Fruit fly (Drosophila melanogaster) whole organism, embryonic: ENCODE data around the gene CG32642.

Source experiments
- Asciz ChIP-seq: fragments of 200-800 bp; sonication (Bioruptor generic); optimal IDR thresholded peaks from 2 replicates; lab custom pipeline; 2017; ENCODE audit warnings: missing biosample characterization, mild to moderate bottlenecking, missing genetic modification characterization, missing genetic modification reagents
- Atf-2 ChIP-seq: fragments of 200-800 bp; sonication (Bioruptor generic); optimal IDR thresholded peaks from 2 replicates; lab custom pipeline; 2016; ENCODE audit warnings: missing biosample characterization, missing genetic modification characterization
- CG10462 ChIP-seq: fragments of 200-800 bp; sonication (Bioruptor generic); optimal IDR thresholded peaks from 2 replicates; lab custom pipeline; 2016; ENCODE audit warnings: missing biosample characterization, missing genetic modification characterization
- CG10543 ChIP-seq: fragments of 200-800 bp; sonication (Bioruptor generic); optimal IDR thresholded peaks from 3 replicates; lab custom pipeline; 2017; ENCODE audit warnings: missing biosample characterization, mild to moderate bottlenecking, missing genetic modification characterization, moderate library complexity
- CG10565 ChIP-seq: fragments of 200-800 bp; sonication (Bioruptor generic); optimal IDR thresholded peaks from 3 replicates; lab custom pipeline; 2016; ENCODE audit warnings: missing biosample characterization, mild to moderate bottlenecking, missing genetic modification characterization
- CG12155 ChIP-seq: fragments of 200-800 bp; sonication (Bioruptor generic); optimal IDR thresholded peaks from 3 replicates; lab custom pipeline; 2016; ENCODE audit warnings: missing biosample characterization, missing genetic modification characterization
- CG13624 ChIP-seq: fragments of 200-800 bp; sonication (Bioruptor generic); optimal IDR thresholded peaks from 2 replicates; lab custom pipeline; 2016; ENCODE audit warnings: missing biosample characterization, missing genetic modification characterization
- CG14014 ChIP-seq: fragments of 200-800 bp; sonication (Bioruptor generic); IDR thresholded peaks from 2 replicates; pipeline ENCODE4 v1.3.6; 2022; ENCODE audit warnings: missing biosample characterization, missing genetic modification characterization
- CG1832 ChIP-seq: fragments of 200-800 bp; sonication (Bioruptor generic); optimal IDR thresholded peaks from 2 replicates; lab custom pipeline; 2017; ENCODE audit warnings: missing biosample characterization, mild to moderate bottlenecking, missing genetic modification characterization, inconsistent platforms
- CG30431 ChIP-seq: fragments of 200-800 bp; sonication (Bioruptor generic); optimal IDR thresholded peaks from 2 replicates; lab custom pipeline; 2017; ENCODE audit warnings: missing biosample characterization, missing genetic modification characterization
- CG31388 ChIP-seq: fragments of 200-800 bp; sonication (Bioruptor generic); optimal IDR thresholded peaks from 2 replicates; lab custom pipeline; 2016; ENCODE audit warnings: missing biosample characterization, missing genetic modification characterization
- CG32767 ChIP-seq: fragments of 200-800 bp; sonication (Bioruptor generic); IDR thresholded peaks from 2 replicates; pipeline ENCODE4 v1.3.6; 2022; ENCODE audit warnings: missing biosample characterization, missing genetic modification characterization
- CG34224 ChIP-seq: fragments of 200-800 bp; sonication (Bioruptor generic); IDR thresholded peaks from 3 replicates; pipeline ENCODE4 v1.3.6; 2022; ENCODE audit warnings: missing biosample characterization, missing genetic modification characterization; ENCODE audit not compliant: partially characterized antibody
- CG42726 ChIP-seq: fragments of 200-800 bp; sonication (Bioruptor generic); IDR thresholded peaks from 2 replicates; pipeline ENCODE4 v1.3.6; 2022; ENCODE audit warnings: missing biosample characterization, missing genetic modification characterization; ENCODE audit not compliant: partially characterized antibody
- CG4404 ChIP-seq: fragments of 200-800 bp; sonication (Bioruptor generic); IDR thresholded peaks from 2 replicates; pipeline ENCODE4 v1.3.6; 2022; ENCODE audit warnings: missing biosample characterization, missing genetic modification characterization
- CG4820 ChIP-seq: fragments of 200-800 bp; sonication (Bioruptor generic); optimal IDR thresholded peaks from 3 replicates; lab custom pipeline; 2016; ENCODE audit warnings: missing biosample characterization, missing genetic modification characterization
- CG7357 ChIP-seq: fragments of 200-800 bp; sonication (Bioruptor generic); IDR thresholded peaks from 3 replicates; pipeline ENCODE4 v1.3.6; 2022; ENCODE audit warnings: missing biosample characterization, missing genetic modification characterization
- CG7928 ChIP-seq: fragments of 200-800 bp; sonication (Bioruptor generic); optimal IDR thresholded peaks from 2 replicates; lab custom pipeline; 2017; ENCODE audit warnings: missing biosample characterization, mild to moderate bottlenecking, missing genetic modification characterization
- Doc3 ChIP-seq: fragments of 200-800 bp; sonication (Bioruptor generic); IDR thresholded peaks from 3 replicates; pipeline ENCODE4 v1.3.6; 2022; ENCODE audit warnings: missing biosample characterization, missing genetic modification characterization; ENCODE audit not compliant: partially characterized antibody
- Dref ChIP-seq: fragments of 200-800 bp; sonication (Bioruptor generic); IDR thresholded peaks from 2 replicates; pipeline ENCODE4 v1.3.6; 2022; ENCODE audit warnings: missing biosample characterization, missing genetic modification characterization
- E2f2 ChIP-seq: fragments of 200-800 bp; sonication (Bioruptor generic); IDR thresholded peaks from 2 replicates; pipeline ENCODE4 v1.3.6; 2022; ENCODE audit warnings: missing biosample characterization, missing genetic modification characterization
- Gug ChIP-seq: fragments of 200-800 bp; sonication (Bioruptor generic); IDR thresholded peaks from 4 replicates; pipeline ENCODE4 v1.3.6; 2022; ENCODE audit warnings: missing biosample characterization, missing genetic modification characterization
- H2.0 ChIP-seq: fragments of 200-800 bp; sonication (Bioruptor generic); IDR thresholded peaks from 2 replicates; pipeline ENCODE4 v1.3.6; 2022; ENCODE audit warnings: missing biosample characterization, missing genetic modification characterization
- Hey ChIP-seq: fragments of 200-800 bp; sonication (Bioruptor generic); optimal IDR thresholded peaks from 3 replicates; lab custom pipeline; 2018; ENCODE audit warnings: missing biosample characterization, mild to moderate bottlenecking, missing genetic modification characterization
- MTF-1 ChIP-seq: fragments of 200-800 bp; sonication (Bioruptor generic); optimal IDR thresholded peaks from 2 replicates; lab custom pipeline; 2018; ENCODE audit warnings: missing biosample characterization, mild to moderate bottlenecking, missing genetic modification characterization, borderline replicate concordance
- Meics ChIP-seq: fragments of 200-800 bp; sonication (Bioruptor generic); optimal IDR thresholded peaks from 2 replicates; lab custom pipeline; 2017; ENCODE audit warnings: missing biosample characterization, mild to moderate bottlenecking, missing genetic modification characterization
- NK7.1 ChIP-seq: fragments of 200-800 bp; sonication (Bioruptor generic); optimal IDR thresholded peaks from 3 replicates; lab custom pipeline; 2016; ENCODE audit warnings: missing biosample characterization, missing genetic modification characterization
- Scr ChIP-seq: fragments of 200-800 bp; sonication (Bioruptor generic); IDR thresholded peaks from 2 replicates; pipeline ENCODE4 v1.3.6; 2022; ENCODE audit warnings: missing biosample characterization, missing genetic modification characterization; ENCODE audit not compliant: partially characterized antibody
- Six4 ChIP-seq: fragments of 200-800 bp; sonication (Bioruptor generic); optimal IDR thresholded peaks from 2 replicates; lab custom pipeline; 2016; ENCODE audit warnings: missing biosample characterization, missing genetic modification characterization
- Usf ChIP-seq: fragments of 200-800 bp; sonication (Bioruptor generic); optimal IDR thresholded peaks from 2 replicates; lab custom pipeline; 2017; ENCODE audit warnings: missing genotype, missing biosample characterization, missing genetic modification characterization
- YL-1 ChIP-seq: fragments of 200-800 bp; sonication (Bioruptor generic); optimal IDR thresholded peaks from 3 replicates; lab custom pipeline; 2017; ENCODE audit warnings: missing biosample characterization, mild to moderate bottlenecking, missing genetic modification characterization
- abd-A ChIP-seq: fragments of 200-800 bp; sonication (Bioruptor generic); optimal IDR thresholded peaks from 3 replicates; lab custom pipeline; 2019; ENCODE audit warnings: missing biosample characterization, mild to moderate bottlenecking, missing genetic modification characterization, moderate library complexity
- ac ChIP-seq: fragments of 200-800 bp; sonication (Bioruptor generic); optimal IDR thresholded peaks from 3 replicates; lab custom pipeline; 2017; ENCODE audit warnings: missing biosample characterization, mild to moderate bottlenecking, missing genetic modification characterization
- bab2 ChIP-seq: fragments of 200-800 bp; sonication (Bioruptor generic); optimal IDR thresholded peaks from 2 replicates; lab custom pipeline; 2016; ENCODE audit warnings: missing biosample characterization, missing genetic modification characterization
- caup ChIP-seq: fragments of 200-800 bp; sonication (Bioruptor generic); optimal IDR thresholded peaks from 3 replicates; lab custom pipeline; 2017; ENCODE audit warnings: missing biosample characterization, mild to moderate bottlenecking, missing genetic modification characterization, moderate library complexity; ENCODE audit not compliant: severe bottlenecking
- gsb ChIP-seq: fragments of 200-800 bp; sonication (Bioruptor generic); IDR thresholded peaks from 2 replicates; pipeline ENCODE4 v1.3.6; 2022; ENCODE audit warnings: missing biosample characterization, missing genetic modification characterization
- gt ChIP-seq: fragments of 200-800 bp; sonication (Bioruptor generic); IDR thresholded peaks from 2 replicates; pipeline ENCODE4 v1.3.6; 2022; ENCODE audit warnings: missing biosample characterization, missing genetic modification characterization
- kah ChIP-seq: fragments of 200-800 bp; sonication (Bioruptor generic); optimal IDR thresholded peaks from 2 replicates; lab custom pipeline; 2018; ENCODE audit warnings: missing biosample characterization, mild to moderate bottlenecking, missing genetic modification characterization
- luna ChIP-seq: fragments of 200-800 bp; sonication (Bioruptor generic); optimal IDR thresholded peaks from 2 replicates; lab custom pipeline; 2016; ENCODE audit warnings: missing biosample characterization, missing genetic modification characterization
- onecut ChIP-seq: fragments of 200-800 bp; sonication (Bioruptor generic); IDR thresholded peaks from 2 replicates; pipeline ENCODE4 v1.3.6; 2022; ENCODE audit warnings: missing biosample characterization, missing genetic modification characterization
- pum ChIP-seq: fragments of 200-800 bp; sonication (Bioruptor generic); optimal IDR thresholded peaks from 2 replicates; lab custom pipeline; 2016; ENCODE audit warnings: missing biosample characterization, missing genetic modification characterization
- ro ChIP-seq: fragments of 200-800 bp; sonication (Bioruptor generic); IDR thresholded peaks from 2 replicates; pipeline ENCODE4 v1.3.6; 2022; ENCODE audit warnings: missing biosample characterization, missing genetic modification characterization
- sc ChIP-seq, 3 experiments: fragments of >200 bp in 2 of 3; fragments of 200-800 bp in 1 of 3; sonication (Bioruptor generic) in 1 of 3; optimal IDR thresholded peaks; 2 replicates in 2 of 3; 3 replicates in 1 of 3; lab custom pipeline; 2017; ENCODE audit warnings: mild to moderate bottlenecking in 1 of 3, missing biosample characterization in 1 of 3, missing genetic modification characterization in 1 of 3, missing genetic modification reagents in 1 of 3
- sd ChIP-seq: fragments of 200-800 bp; sonication (Bioruptor generic); optimal IDR thresholded peaks from 3 replicates; lab custom pipeline; 2018; ENCODE audit warnings: missing biosample characterization, mild to moderate bottlenecking, missing genetic modification characterization, moderate library complexity
- sima ChIP-seq: fragments of 200-800 bp; sonication (Bioruptor generic); optimal IDR thresholded peaks from 2 replicates; lab custom pipeline; 2016; ENCODE audit warnings: missing biosample characterization, missing genetic modification characterization
- slbo ChIP-seq: fragments of 200-800 bp; sonication (Bioruptor generic); IDR thresholded peaks from 2 replicates; pipeline ENCODE4 v1.3.6; 2022; ENCODE audit warnings: missing biosample characterization, missing genetic modification characterization
- wdn ChIP-seq: fragments of 200-800 bp; sonication (Bioruptor generic); IDR thresholded peaks from 2 replicates; pipeline ENCODE4 v1.3.6; 2022; ENCODE audit warnings: missing biosample characterization, missing genetic modification characterization
- yki ChIP-seq: fragments of >200 bp; optimal IDR thresholded peaks from 3 replicates; lab custom pipeline; 2018
- zen2 ChIP-seq: fragments of 200-800 bp; sonication (Bioruptor generic); IDR thresholded peaks from 3 replicates; pipeline ENCODE4 v1.3.6; 2022; ENCODE audit warnings: missing biosample characterization, missing genetic modification characterization; ENCODE audit not compliant: partially characterized antibody

The CG32642 gene

dm6 chrX:12909577-12910426 is 49.2 kb upstream of the CG32642 start, which contains the start of the genes Brms1 and CG4645 (continued):
- TF ChIP-seq Scr (GFP tag; lab: Robert Waterston, UW) (peak; percentile 44), kah (no peak), onecut (GFP tag; lab: Robert Waterston, UW) (no peak), ro (GFP tag; lab: Robert Waterston, UW) (no peak), CG10543 (GFP tag; lab: Kevin White, UChicago) (peak; percentile 70), CG32767 (GFP tag; lab: Robert Waterston, UW) (no peak), CG31388 (GFP tag; lab: Kevin White, UChicago) (no peak), Gug (GFP tag; lab: Robert Waterston, UW) (peak; percentile 65; the same call in 2 of the 4 replicates), YL-1 (GFP tag; lab: Kevin White, UChicago) (peak; percentile 29), NK7.1 (no peak), Atf-2 (GFP tag; lab: Kevin White, UChicago) (no peak), slbo (GFP tag; lab: Robert Waterston, UW) (peak; percentile 64), Hey (tag; lab: Kevin White, UChicago) (no peak), Dref (GFP tag; lab: Robert Waterston, UW) (peak; percentile 69), CG4820 (peak; percentile 38), luna (GFP tag; lab: Kevin White, UChicago) (no peak), CG30431 (GFP tag; lab: Kevin White, UChicago) (no peak), CG42726 (GFP tag; lab: Robert Waterston, UW) (no peak), wdn (no peak), CG10565 (no peak), Meics (GFP tag; lab: Kevin White, UChicago) (peak; percentile 63), caup (GFP tag; lab: Kevin White, UChicago) (peak; percentile 0), gsb (GFP tag; lab: Robert Waterston, UW) (no peak), E2f2 (GFP tag; lab: Robert Waterston, UW) (peak; percentile 12; the same call in 1 of the 2 replicates), MTF-1 (GFP tag; lab: Kevin White, UChicago) (no peak), yki (no peak), CG4404 (GFP tag; lab: Robert Waterston, UW) (peak; percentile 75), sd (tag; lab: Kevin White, UChicago) (no peak), Doc3 (GFP tag; lab: Robert Waterston, UW) (no peak), CG1832 (GFP tag; lab: Kevin White, UChicago) (no peak), CG7928 (GFP tag; lab: Kevin White, UChicago) (peak; percentile 27), bab2 (GFP tag; lab: Kevin White, UChicago) (peak; percentile 39), abd-A (tag; lab: Kevin White, UChicago) (no peak), Six4 (GFP tag; lab: Kevin White, UChicago) (peak; percentile 24), CG13624 (GFP tag; lab: Kevin White, UChicago) (no peak), ac (GFP tag; lab: Kevin White, UChicago) (no peak), gt (no peak), CG14014 (GFP tag; lab: Robert Waterston, UW) (no peak), Asciz (GFP tag; lab: Kevin White, UChicago) (no peak), sc (optimal IDR thresholded peaks at IDR 0.05; lab: Kevin White, UChicago) (no peak), sc (GFP tag; optimal IDR thresholded peaks at IDR 0.05; lab: Kevin White, UChicago) (no peak), CG12155 (peak; percentile 32), Usf (GFP tag; lab: Kevin White, UChicago) (peak; percentile 30), H2.0 (GFP tag; lab: Robert Waterston, UW) (no peak), pum (GFP tag; lab: Kevin White, UChicago) (no peak), zen2 (no peak), CG34224 (GFP tag; lab: Robert Waterston, UW) (peak; percentile 44; the same call in 2 of the 3 replicates), sima (no peak), CG10462 (GFP tag; lab: Kevin White, UChicago) (peak; percentile 7), CG7357 (GFP tag; lab: Robert Waterston, UW) (no peak)
